Fruit fly (Drosophila melanogaster): ENCODE results near the gene ValRS-m.
A peak's percentile ranks its signal among the peaks of the same experiment; 100 is the strongest.

The ValRS-m gene

dm6 chr3L:8974478-8975477, 10.2 kb upstream of the ValRS-m start, which contains the start of the genes pix and Srp68:
Gene pix (minus strand): TSS chr3L:8974765.
Gene Srp68 (plus strand): TSS chr3L:8975046.
- peak; percentile 74 for TF ChIP-seq ovo (GFP tag; optimal IDR thresholded peaks at IDR 0.05)
- TF ChIP-seq toe (GFP tag; optimal IDR thresholded peaks at IDR 0.05): no peak
- peak; percentile 82 for TF ChIP-seq Mnt (GFP tag; optimal IDR thresholded peaks at IDR 0.05)
- TF ChIP-seq bab1 (GFP tag; optimal IDR thresholded peaks at IDR 0.05): peak; percentile 54
- peak; percentile 82 for TF ChIP-seq pad (GFP tag; optimal IDR thresholded peaks at IDR 0.05)
- TF ChIP-seq Crg-1 (GFP tag; optimal IDR thresholded peaks at IDR 0.05): peak; percentile 86
- TF ChIP-seq CG12768 (GFP tag; optimal IDR thresholded peaks at IDR 0.05): peak; percentile 78
- TF ChIP-seq kay (GFP tag; ENCODE audit: borderline replicate concordance): no peak
- no peak for TF ChIP-seq cnc (optimal IDR thresholded peaks at IDR 0.05)
- TF ChIP-seq CG33017 (tag; optimal IDR thresholded peaks at IDR 0.05): peak; percentile 62
- TF ChIP-seq CG5204 (GFP tag; optimal IDR thresholded peaks at IDR 0.05): no peak
- TF ChIP-seq CG11617 (GFP tag; optimal IDR thresholded peaks at IDR 0.05): peak; percentile 90
- TF ChIP-seq tj (GFP tag; optimal IDR thresholded peaks at IDR 0.05): peak; percentile 58
- peak; percentile 58 for TF ChIP-seq Clk (GFP tag; optimal IDR thresholded peaks at IDR 0.05)
- peak; percentile 80 for TF ChIP-seq CG7101 (tag; optimal IDR thresholded peaks at IDR 0.05)
- peak; percentile 70 for TF ChIP-seq CG1620 (GFP tag; optimal IDR thresholded peaks at IDR 0.05)
- peak; percentile 73 for TF ChIP-seq CG14711 (tag; optimal IDR thresholded peaks at IDR 0.05)
- TF ChIP-seq cic (GFP tag; optimal IDR thresholded peaks at IDR 0.05): peak; percentile 55
- peak; percentile 70 for TF ChIP-seq CG7045 (GFP tag; optimal IDR thresholded peaks at IDR 0.05)
- TF ChIP-seq Hr96 (GFP tag; optimal IDR thresholded peaks at IDR 0.05): no peak

- TF ChIP-seq Crg-1 (GFP tag; optimal IDR thresholded peaks at IDR 0.05) (no peak), bab1 (GFP tag; optimal IDR thresholded peaks at IDR 0.05) (peak; percentile 69), CG11617 (GFP tag; optimal IDR thresholded peaks at IDR 0.05) (peak; percentile 41), cic (GFP tag; optimal IDR thresholded peaks at IDR 0.05) (peak; percentile 53), pad (GFP tag; optimal IDR thresholded peaks at IDR 0.05) (peak; percentile 19), Mnt (GFP tag; optimal IDR thresholded peaks at IDR 0.05) (peak; percentile 36), ovo (GFP tag; optimal IDR thresholded peaks at IDR 0.05) (peak; percentile 75), CG7101 (tag; optimal IDR thresholded peaks at IDR 0.05) (peak; percentile 35), CG14711 (tag; optimal IDR thresholded peaks at IDR 0.05) (peak; percentile 51), CG12768 (GFP tag; optimal IDR thresholded peaks at IDR 0.05) (peak; percentile 13), CG1620 (GFP tag; optimal IDR thresholded peaks at IDR 0.05) (no peak), toe (GFP tag; optimal IDR thresholded peaks at IDR 0.05) (no peak)
These were observed 3.9 kb upstream of the ValRS-m start, which contains the start of gene CG5026 for dm6 chr3L:8968437-8968836. Gene CG5026 (plus strand): TSS chr3L:8968528.

- TF ChIP-seq CG12768 (GFP tag; optimal IDR thresholded peaks at IDR 0.05): no peak
- peak; percentile 30 for TF ChIP-seq bab1 (GFP tag; optimal IDR thresholded peaks at IDR 0.05)
These were observed 1.9 kb upstream of the ValRS-m start, which contains the start of the genes CG5653 and CG5021 for dm6 chr3L:8966324-8967011. Gene CG5653 (minus strand): TSS chr3L:8966374. Gene CG5021 (plus strand): TSS chr3L:8966829.

dm6 chr3L:8958557-8958956, 6.0 kb downstream of the ValRS-m start, which contains the start of gene CG13313:
Gene CG13313 (plus strand): TSS chr3L:8958857.
- TF ChIP-seq bab1 (GFP tag; optimal IDR thresholded peaks at IDR 0.05): no peak
- no peak for TF ChIP-seq CG7101 (tag; optimal IDR thresholded peaks at IDR 0.05)
- TF ChIP-seq CG11617 (GFP tag; optimal IDR thresholded peaks at IDR 0.05): no peak
- TF ChIP-seq kay (GFP tag; ENCODE audit: borderline replicate concordance): no peak

dm6 chr3L:8956669-8957068, 7.9 kb downstream of the ValRS-m start, which contains the start of gene mRpL12:
Gene mRpL12 (plus strand): TSS chr3L:8956791.
- peak; percentile 4 for TF ChIP-seq Mnt (GFP tag; optimal IDR thresholded peaks at IDR 0.05)
- no peak for TF ChIP-seq bab1 (GFP tag; optimal IDR thresholded peaks at IDR 0.05)
- peak; percentile 4 for TF ChIP-seq kay (GFP tag; ENCODE audit: borderline replicate concordance)
- no peak for TF ChIP-seq cnc (optimal IDR thresholded peaks at IDR 0.05)

- TF ChIP-seq CG7101 (tag; optimal IDR thresholded peaks at IDR 0.05) (no peak), CG11617 (GFP tag; optimal IDR thresholded peaks at IDR 0.05) (no peak), CG12768 (GFP tag; optimal IDR thresholded peaks at IDR 0.05) (no peak), Crg-1 (GFP tag; optimal IDR thresholded peaks at IDR 0.05) (no peak), toe (GFP tag; optimal IDR thresholded peaks at IDR 0.05) (no peak), pad (GFP tag; optimal IDR thresholded peaks at IDR 0.05) (no peak), Hr96 (GFP tag; optimal IDR thresholded peaks at IDR 0.05) (no peak), CG1620 (GFP tag; optimal IDR thresholded peaks at IDR 0.05) (no peak), ovo (GFP tag; optimal IDR thresholded peaks at IDR 0.05) (no peak), Mnt (GFP tag; optimal IDR thresholded peaks at IDR 0.05) (no peak), CG33017 (tag; optimal IDR thresholded peaks at IDR 0.05) (no peak), cnc (optimal IDR thresholded peaks at IDR 0.05) (no peak), bab1 (GFP tag; optimal IDR thresholded peaks at IDR 0.05) (no peak), tj (GFP tag; optimal IDR thresholded peaks at IDR 0.05) (no peak), CG5204 (GFP tag; optimal IDR thresholded peaks at IDR 0.05) (no peak), cic (GFP tag; optimal IDR thresholded peaks at IDR 0.05) (no peak), CG14711 (tag; optimal IDR thresholded peaks at IDR 0.05) (no peak), CG7045 (GFP tag; optimal IDR thresholded peaks at IDR 0.05) (no peak), kay (GFP tag; ENCODE audit: borderline replicate concordance) (no peak), Clk (GFP tag; optimal IDR thresholded peaks at IDR 0.05) (no peak)
These were observed 9.4 kb downstream of the ValRS-m start for dm6 chr3L:8955199-8955598.
